Fruit fly (Drosophila melanogaster) whole organism, wandering third instar larva: ENCODE measurements around the gene CG4080.
A peak's percentile ranks its signal among the peaks of the same experiment; 100 is the strongest.

ENCODE experiments used
- Abd-B ChIP-seq: fragments of >200 bp; optimal IDR thresholded peaks from 2 replicates; lab custom pipeline; 2017; ENCODE audit warnings: missing biosample characterization, missing genetic modification characterization
- dl ChIP-seq, 2 experiments: fragments of 175-275, 200-275 bp in 1 of 2; fragments of 200-275 bp in 1 of 2; sonication (Bioruptor generic); optimal IDR thresholded peaks; lab custom pipeline; 2018; ENCODE audit warnings: mild to moderate bottlenecking in 2 of 2, missing biosample characterization in 2 of 2, missing genetic modification characterization in 2 of 2, moderate library complexity in 2 of 2; ENCODE audit not compliant: partially characterized antibody in 2 of 2, insufficient read depth in 1 of 2

Gene CG4080

dm6 chr3L:9337942-9338468 is 61.0 kb downstream of the CG4080 start:
- TF ChIP-seq Abd-B (GFP tag; lab: Kevin White, UChicago) (no peak), dl (GFP tag; optimal IDR thresholded peaks at IDR 0.05; lab: Kevin White, UChicago; ENCODE audit: insufficient read depth in 1 of 2, partially characterized antibody in 2 of 2) (peak in 1 of 2 experiments; percentile 40)
- TF ChIP-seq, all 38 proteins: peak for 1
